Fruit fly (Drosophila melanogaster) whole organism, embryonic: ENCODE results near the gene prg.
A peak's percentile ranks its signal among the peaks of the same experiment; 100 is the strongest.

Experiments
- Bdp1 ChIP-seq: fragments of 200-800 bp; sonication (Bioruptor generic); optimal IDR thresholded peaks from 3 replicates; lab custom pipeline; 2016; ENCODE audit warnings: missing biosample characterization, missing genetic modification characterization
- CG11398 ChIP-seq: fragments of 200-800 bp; sonication (Bioruptor generic); optimal IDR thresholded peaks from 2 replicates; lab custom pipeline; 2016; ENCODE audit warnings: missing biosample characterization, missing genetic modification characterization
- CG11504 ChIP-seq: fragments of 200-800 bp; sonication (Bioruptor generic); optimal IDR thresholded peaks from 3 replicates; lab custom pipeline; 2019; ENCODE audit warnings: missing biosample characterization, mild to moderate bottlenecking, missing genetic modification characterization, moderate library complexity
- CG11695 ChIP-seq: fragments of 200-800 bp; sonication (Bioruptor generic); IDR thresholded peaks from 3 replicates; pipeline ENCODE4 v1.3.6; 2022; ENCODE audit warnings: missing biosample characterization, missing genetic modification characterization
- CG12155 ChIP-seq: fragments of 200-800 bp; sonication (Bioruptor generic); optimal IDR thresholded peaks from 3 replicates; lab custom pipeline; 2016; ENCODE audit warnings: missing biosample characterization, missing genetic modification characterization
- CG13775 ChIP-seq: fragments of 200-800 bp; sonication (Bioruptor generic); optimal IDR thresholded peaks from 3 replicates; lab custom pipeline; 2017; ENCODE audit warnings: missing biosample characterization, mild to moderate bottlenecking, missing genetic modification characterization
- CG14050 ChIP-seq: fragments of 200-800 bp; sonication (Bioruptor generic); IDR thresholded peaks from 3 replicates; pipeline ENCODE4 v1.3.6; 2022; ENCODE audit warnings: missing biosample characterization, missing genetic modification characterization
- CG14441 ChIP-seq: fragments of 200-800 bp; sonication (Bioruptor generic); IDR thresholded peaks from 2 replicates; pipeline ENCODE4 v1.3.6; 2022; ENCODE audit warnings: missing biosample characterization, missing genetic modification characterization
- CG15696 ChIP-seq: fragments of 200-800 bp; sonication (Bioruptor generic); optimal IDR thresholded peaks from 2 replicates; lab custom pipeline; 2019; ENCODE audit warnings: missing biosample characterization, mild to moderate bottlenecking, missing genetic modification characterization, moderate library complexity
- CG17385 ChIP-seq: fragments of 200-800 bp; sonication (Bioruptor generic); optimal IDR thresholded peaks from 3 replicates; lab custom pipeline; 2018; ENCODE audit warnings: missing biosample characterization, mild to moderate bottlenecking, missing genetic modification characterization
- CG17568 ChIP-seq: fragments of 200-800 bp; sonication (Bioruptor generic); optimal IDR thresholded peaks from 2 replicates; lab custom pipeline; 2018; ENCODE audit warnings: missing biosample characterization, mild to moderate bottlenecking, missing genetic modification characterization, moderate library complexity
- CG17829 ChIP-seq: fragments of 200-800 bp; optimal IDR thresholded peaks from 2 replicates; lab custom pipeline; 2019; ENCODE audit warnings: missing biosample characterization, mild to moderate bottlenecking, missing genetic modification characterization, moderate library complexity
- CG18262 ChIP-seq: fragments of 200-800 bp; optimal IDR thresholded peaks from 3 replicates; lab custom pipeline; 2019; ENCODE audit warnings: missing biosample characterization, mild to moderate bottlenecking, missing genetic modification characterization, moderate library complexity
- CG1832 ChIP-seq: fragments of 200-800 bp; sonication (Bioruptor generic); optimal IDR thresholded peaks from 2 replicates; lab custom pipeline; 2017; ENCODE audit warnings: missing biosample characterization, mild to moderate bottlenecking, missing genetic modification characterization, inconsistent platforms
- CG18619 ChIP-seq: fragments of 200-800 bp; sonication (Bioruptor generic); optimal IDR thresholded peaks from 3 replicates; lab custom pipeline; 2017; ENCODE audit warnings: missing biosample characterization, mild to moderate bottlenecking, missing genetic modification characterization
- CG6254 ChIP-seq: fragments of 200-800 bp; sonication (Bioruptor generic); optimal IDR thresholded peaks from 3 replicates; lab custom pipeline; 2017; ENCODE audit warnings: mild to moderate bottlenecking, missing biosample characterization, missing genetic modification reagents, missing genetic modification characterization
- CG7786 ChIP-seq: fragments of 200-800 bp; sonication (Bioruptor generic); optimal IDR thresholded peaks from 2 replicates; lab custom pipeline; 2016; ENCODE audit warnings: missing biosample characterization, missing genetic modification characterization
- CG9727 ChIP-seq: fragments of 200-800 bp; sonication (Bioruptor generic); optimal IDR thresholded peaks from 3 replicates; lab custom pipeline; 2017; ENCODE audit warnings: missing biosample characterization, mild to moderate bottlenecking, missing genetic modification characterization
- CoRest ChIP-seq: fragments of 200-800 bp; sonication (Bioruptor generic); optimal IDR thresholded peaks from 3 replicates; lab custom pipeline; 2018; ENCODE audit warnings: missing biosample characterization, mild to moderate bottlenecking, missing genetic modification characterization, moderate library complexity
- Dip2 ChIP-seq: fragments of 200-800 bp; sonication (Bioruptor generic); IDR thresholded peaks from 2 replicates; pipeline ENCODE4 v1.3.6; 2022; ENCODE audit warnings: missing biosample characterization, missing genetic modification characterization
- HHEX ChIP-seq: fragments of 200-800 bp; sonication (Bioruptor generic); optimal IDR thresholded peaks from 3 replicates; lab custom pipeline; 2017; ENCODE audit warnings: missing biosample characterization, mild to moderate bottlenecking, missing genetic modification characterization, missing genetic modification reagents
- HLHmδ ChIP-seq: fragments of 200-800 bp; sonication (Bioruptor generic); optimal IDR thresholded peaks from 2 replicates; lab custom pipeline; 2018; ENCODE audit warnings: missing biosample characterization, mild to moderate bottlenecking, missing genetic modification characterization, moderate library complexity
- Hey ChIP-seq: fragments of 200-800 bp; sonication (Bioruptor generic); optimal IDR thresholded peaks from 3 replicates; lab custom pipeline; 2018; ENCODE audit warnings: missing biosample characterization, mild to moderate bottlenecking, missing genetic modification characterization
- MTF-1 ChIP-seq: fragments of 200-800 bp; sonication (Bioruptor generic); optimal IDR thresholded peaks from 2 replicates; lab custom pipeline; 2018; ENCODE audit warnings: missing biosample characterization, mild to moderate bottlenecking, missing genetic modification characterization, borderline replicate concordance
- Myb ChIP-seq: fragments of 200-800 bp; sonication (Bioruptor generic); optimal IDR thresholded peaks from 2 replicates; lab custom pipeline; 2016; ENCODE audit warnings: missing biosample characterization, missing genetic modification characterization
- Sry-β ChIP-seq: fragments of 200-800 bp; sonication (Bioruptor generic); optimal IDR thresholded peaks from 2 replicates; lab custom pipeline; 2018; ENCODE audit warnings: missing biosample characterization, mild to moderate bottlenecking, missing genetic modification characterization, moderate library complexity
- Trl ChIP-seq, 3 experiments: fragments of >200 bp in 2 of 3; fragments of 200-800 bp in 1 of 3; sonication (Bioruptor generic) in 1 of 3; optimal IDR thresholded peaks; 2 replicates in 1 of 3; 3 replicates in 2 of 3; lab custom pipeline; 2016 to 2017; ENCODE audit warnings: missing biosample characterization in 1 of 3, missing genetic modification characterization in 1 of 3
- Xbp1 ChIP-seq: fragments of 200-800 bp; sonication (Bioruptor generic); optimal IDR thresholded peaks from 3 replicates; lab custom pipeline; 2016; ENCODE audit warnings: missing biosample characterization, mild to moderate bottlenecking, missing genetic modification characterization
- caup ChIP-seq: fragments of 200-800 bp; sonication (Bioruptor generic); optimal IDR thresholded peaks from 3 replicates; lab custom pipeline; 2017; ENCODE audit warnings: missing biosample characterization, mild to moderate bottlenecking, missing genetic modification characterization, moderate library complexity; ENCODE audit not compliant: severe bottlenecking
- ci ChIP-seq: fragments of 200-800 bp; sonication (Bioruptor generic); IDR thresholded peaks from 3 replicates; pipeline ENCODE4 v1.3.6; 2022; ENCODE audit warnings: missing biosample characterization, missing genetic modification characterization
- crol ChIP-seq: fragments of 200-800 bp; sonication (Bioruptor generic); IDR thresholded peaks from 2 replicates; pipeline ENCODE4 v1.3.6; 2022; ENCODE audit warnings: missing biosample characterization, missing genetic modification characterization
- fd64A ChIP-seq: fragments of 200-800 bp; sonication (Bioruptor generic); optimal IDR thresholded peaks from 3 replicates; lab custom pipeline; 2018; ENCODE audit warnings: missing biosample characterization, mild to moderate bottlenecking, missing genetic modification characterization
- her ChIP-seq: fragments of 200-800 bp; sonication (Bioruptor generic); optimal IDR thresholded peaks from 2 replicates; lab custom pipeline; 2016; ENCODE audit warnings: missing biosample characterization, missing genetic modification characterization
- klu ChIP-seq: fragments of 200-800 bp; sonication (Bioruptor generic); IDR thresholded peaks from 2 replicates; pipeline ENCODE4 v1.3.6; 2022; ENCODE audit warnings: missing biosample characterization, missing genetic modification characterization
- nmo ChIP-seq: fragments of 200-800 bp; sonication (Bioruptor generic); optimal IDR thresholded peaks from 2 replicates; lab custom pipeline; 2018; ENCODE audit warnings: missing biosample characterization, mild to moderate bottlenecking, missing genetic modification characterization, moderate library complexity
- p53 ChIP-seq: fragments of 200-800 bp; sonication (Bioruptor generic); optimal IDR thresholded peaks from 2 replicates; lab custom pipeline; 2016; ENCODE audit warnings: missing biosample characterization, missing genetic modification characterization
- pan ChIP-seq, 4 experiments: fragments of >200 bp in 3 of 4; fragments of 200-800 bp in 1 of 4; sonication (Bioruptor generic) in 1 of 4; optimal IDR thresholded peaks in 3 of 4; IDR thresholded peaks in 1 of 4; 2 replicates each; pipeline versions ENCODE4 v1.3.6 to Lab custom; 2017 to 2022; ENCODE audit warnings: missing biosample characterization in 2 of 4, missing genetic modification characterization in 2 of 4, mixed read lengths in 1 of 4
- pnt ChIP-seq: fragments of 200-800 bp; sonication (Bioruptor generic); optimal IDR thresholded peaks from 3 replicates; lab custom pipeline; 2016; ENCODE audit warnings: missing biosample characterization, missing genetic modification characterization
- ro ChIP-seq: fragments of 200-800 bp; sonication (Bioruptor generic); IDR thresholded peaks from 2 replicates; pipeline ENCODE4 v1.3.6; 2022; ENCODE audit warnings: missing biosample characterization, missing genetic modification characterization
- shn ChIP-seq: fragments of 200-800 bp; sonication (Bioruptor generic); optimal IDR thresholded peaks from 3 replicates; lab custom pipeline; 2016; ENCODE audit warnings: missing biosample characterization, missing genetic modification characterization
- sisA ChIP-seq: fragments of 200-800 bp; sonication (Bioruptor generic); IDR thresholded peaks from 2 replicates; pipeline ENCODE4 v1.3.6; 2022; ENCODE audit warnings: missing biosample characterization, missing genetic modification characterization
- slbo ChIP-seq: fragments of 200-800 bp; sonication (Bioruptor generic); IDR thresholded peaks from 2 replicates; pipeline ENCODE4 v1.3.6; 2022; ENCODE audit warnings: missing biosample characterization, missing genetic modification characterization
- ssp ChIP-seq: fragments of 200-800 bp; sonication (Bioruptor generic); IDR thresholded peaks from 2 replicates; pipeline ENCODE4 v1.3.6; 2022; ENCODE audit warnings: missing biosample characterization, missing genetic modification characterization
- stwl ChIP-seq: fragments of 200-800 bp; sonication (Bioruptor generic); optimal IDR thresholded peaks from 3 replicates; lab custom pipeline; 2018; ENCODE audit warnings: missing biosample characterization, mild to moderate bottlenecking, missing genetic modification characterization, moderate library complexity
- tio ChIP-seq: fragments of 200-800 bp; sonication (Bioruptor generic); optimal IDR thresholded peaks from 2 replicates; lab custom pipeline; 2017; ENCODE audit warnings: missing biosample characterization, missing genetic modification characterization, inconsistent platforms
- trem ChIP-seq: fragments of 200-800 bp; optimal IDR thresholded peaks from 3 replicates; lab custom pipeline; 2019; ENCODE audit warnings: missing biosample characterization, mild to moderate bottlenecking, missing genetic modification characterization, moderate library complexity

The prg gene

DNA sequence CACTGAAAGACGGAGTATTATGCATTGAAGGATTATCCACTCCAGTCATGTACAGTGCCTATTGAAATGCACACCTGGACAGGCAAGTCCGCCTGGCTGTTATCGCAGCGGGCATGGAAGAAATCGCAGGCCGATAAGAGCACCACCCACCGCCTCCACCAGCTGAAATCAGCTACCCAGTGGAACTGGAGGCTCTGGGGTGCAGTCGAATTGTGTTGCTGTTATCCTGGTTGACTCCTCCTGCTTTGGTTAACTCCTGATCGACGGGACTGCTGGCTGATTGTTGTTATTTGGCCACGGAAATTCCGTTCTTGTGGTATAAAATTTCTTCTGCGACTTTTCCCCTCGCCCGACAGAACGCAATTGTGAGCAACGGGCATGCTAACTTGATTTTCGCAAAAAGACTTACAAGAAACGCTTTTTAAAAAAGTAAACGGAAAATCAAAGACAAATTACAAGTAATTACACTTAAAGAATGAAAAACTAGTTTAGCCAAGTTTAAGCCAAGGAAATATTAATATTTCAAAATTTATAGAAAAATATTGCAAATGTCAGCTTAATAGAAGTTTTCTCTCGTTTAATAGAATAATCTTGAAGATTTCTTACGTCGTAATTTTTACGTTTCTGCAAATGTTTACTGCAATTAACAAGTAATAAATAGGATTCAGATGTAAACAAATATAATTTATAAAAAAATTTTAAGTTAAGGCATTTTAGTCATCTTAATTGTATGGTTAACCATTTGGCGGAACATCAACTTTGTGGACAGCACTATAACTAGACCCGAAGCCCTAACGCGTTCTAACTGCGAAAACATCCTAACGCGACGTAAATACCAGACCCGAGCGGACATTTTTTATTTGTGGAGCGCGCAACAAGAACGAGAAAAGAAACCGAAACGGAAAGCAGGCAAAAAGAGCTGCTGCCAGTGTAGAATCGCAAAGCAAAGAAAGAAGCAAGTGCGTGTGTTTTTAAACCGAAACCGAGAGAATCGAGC is 49.1 kb upstream of the prg start, which contains the start of the genes CG13398 and Akap200 (continued):
- peak; percentile 36; the same call in 1 of the 2 replicates for TF ChIP-seq ssp (GFP tag; lab: Robert Waterston, UW)
- peak; percentile 46 for TF ChIP-seq CG18262
- peak; percentile 20 for TF ChIP-seq CG11398 (GFP tag; lab: Kevin White, UChicago)
- TF ChIP-seq Bdp1: no peak
- TF ChIP-seq CG13775: peak; percentile 59
- no peak for TF ChIP-seq CG6254
- peak; percentile 4 for TF ChIP-seq CG18619 (GFP tag; lab: Kevin White, UChicago)
- TF ChIP-seq p53: no peak
- TF ChIP-seq Dip2 (GFP tag; lab: Robert Waterston, UW): no peak
- 0 out of 2 replicates have a peak, but pooled peaks have one; percentile 17 for TF ChIP-seq CG14441 (GFP tag; lab: Robert Waterston, UW)
- no peak for TF ChIP-seq CG17568
- peak; percentile 39 for TF ChIP-seq Xbp1 (GFP tag; lab: Kevin White, UChicago)
- peak; percentile 49; the same call in 1 of the 3 replicates for TF ChIP-seq ci (GFP tag; lab: Robert Waterston, UW)
- peak; percentile 90 for TF ChIP-seq Sry-β
- TF ChIP-seq fd64A: no peak
- peak; percentile 23 for TF ChIP-seq CG17385 (GFP tag; lab: Kevin White, UChicago)
- TF ChIP-seq nmo (GFP tag; lab: Kevin White, UChicago): peak; percentile 62
- peak; percentile 41; the same call in 1 of the 2 replicates for TF ChIP-seq slbo (GFP tag; lab: Robert Waterston, UW)
- TF ChIP-seq CG12155: peak; percentile 37
- TF ChIP-seq CG17829 (tag; lab: Kevin White, UChicago): peak; percentile 37
- TF ChIP-seq Hey (tag; lab: Kevin White, UChicago): no peak
- TF ChIP-seq CG15696 (tag; lab: Kevin White, UChicago): peak; percentile 31
- TF ChIP-seq Myb (GFP tag; lab: Kevin White, UChicago): peak; percentile 81
- TF ChIP-seq pnt (GFP tag; lab: Kevin White, UChicago): no peak
- TF ChIP-seq pan (optimal IDR thresholded peaks at IDR 0.05; lab: Kevin White, UChicago): no peak
- TF ChIP-seq pan (GFP tag; optimal IDR thresholded peaks at IDR 0.05 in 1 of 2, IDR thresholded peaks at IDR 0.05 in 1 of 2): peak in 1 of 2 experiments; percentile 16
- no peak for TF ChIP-seq CG11695 (GFP tag; lab: Robert Waterston, UW)
- TF ChIP-seq crol: peak; percentile 90
- TF ChIP-seq CG11504: no peak
- no peak for TF ChIP-seq sisA
- TF ChIP-seq CG7786 (GFP tag; lab: Kevin White, UChicago): peak; percentile 4
- TF ChIP-seq trem: peak; percentile 98
- TF ChIP-seq tio (GFP tag; lab: Kevin White, UChicago): peak; percentile 52
- peak; percentile 99 for TF ChIP-seq her (GFP tag; lab: Kevin White, UChicago)
- TF ChIP-seq MTF-1 (GFP tag; lab: Kevin White, UChicago): peak; percentile 14
- peak; percentile 67 for TF ChIP-seq HLHmδ (GFP tag; lab: Kevin White, UChicago)
- TF ChIP-seq HHEX (GFP tag; lab: Kevin White, UChicago): peak; percentile 2
- no peak for TF ChIP-seq ro (GFP tag; lab: Robert Waterston, UW)
- TF ChIP-seq CG9727 (GFP tag; lab: Kevin White, UChicago): peak; percentile 38
- TF ChIP-seq CG14050 (GFP tag; lab: Robert Waterston, UW): no peak
- TF ChIP-seq shn (GFP tag; lab: Kevin White, UChicago): no peak
- TF ChIP-seq CG1832 (GFP tag; lab: Kevin White, UChicago): no peak
- TF ChIP-seq Trl (optimal IDR thresholded peaks at IDR 0.05; lab: Kevin White, UChicago): no peak
- no peak for TF ChIP-seq Trl (GFP tag; optimal IDR thresholded peaks at IDR 0.05; lab: Kevin White, UChicago)
- TF ChIP-seq klu (GFP tag; lab: Robert Waterston, UW): 0 out of 2 replicates have a peak, but pooled peaks have one; percentile 23
- peak; percentile 70 for TF ChIP-seq CoRest
- TF ChIP-seq caup (GFP tag; lab: Kevin White, UChicago): peak; percentile 2
- peak; percentile 1 for TF ChIP-seq stwl (tag; lab: Kevin White, UChicago)
